Worm (Caenorhabditis elegans) whole organism, L4/young adult: ENCODE measurements around the gene cki-1.

Experiments
- W03F9.2 ChIP-seq: fragments of 150-350 bp; optimal IDR thresholded peaks from 2 replicates; lab custom pipeline; 2014; ENCODE audit warnings: missing biosample characterization, missing genetic modification characterization
- dao-5 ChIP-seq: sonication (generic microtip); optimal IDR thresholded peaks from 2 replicates; lab custom pipeline; 2016; ENCODE audit warnings: missing genotype, missing genetic modification characterization, moderate library complexity, missing compliant biosample characterization
- him-1 ChIP-seq: sonication (generic microtip); optimal IDR thresholded peaks from 2 replicates; lab custom pipeline; 2016; ENCODE audit warnings: missing genotype, missing genetic modification reagents, missing genetic modification characterization, missing compliant biosample characterization

DNA sequence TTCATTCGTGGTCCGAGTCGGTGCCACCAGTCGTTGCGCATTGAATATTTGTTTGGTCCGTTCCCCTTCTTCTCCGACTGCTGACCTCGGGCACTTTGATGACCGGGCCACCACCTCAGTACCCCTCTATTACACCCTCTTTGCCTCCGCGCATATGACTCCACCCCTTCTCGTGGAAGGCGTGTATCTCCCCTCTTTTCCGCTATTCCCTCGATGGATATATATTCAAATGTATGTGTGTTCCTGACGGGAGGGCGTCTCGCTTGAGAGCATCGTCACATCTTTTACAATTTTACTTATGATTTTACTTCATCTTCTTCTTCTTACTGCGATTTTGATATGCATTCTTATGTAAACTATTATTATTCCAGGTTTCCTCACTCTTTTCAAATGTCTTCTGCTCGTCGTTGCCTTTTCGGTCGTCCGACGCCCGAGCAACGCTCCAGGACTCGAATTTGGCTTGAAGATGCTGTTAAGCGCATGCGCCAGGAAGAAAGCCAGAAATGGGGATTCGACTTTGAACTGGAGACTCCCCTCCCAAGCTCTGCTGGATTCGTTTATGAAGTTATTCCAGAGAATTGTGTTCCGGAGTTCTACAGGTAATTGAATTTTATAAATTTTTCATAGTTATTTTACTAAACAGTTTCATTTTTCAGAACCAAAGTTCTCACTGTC, at the start of gene cki-1:
- no peak for TF ChIP-seq W03F9.2 (tag; lab: Kevin White, UChicago)
- TF ChIP-seq him-1 (tag; lab: Kevin White, UChicago), result no peak
- no peak for TF ChIP-seq dao-5 (tag; lab: Kevin White, UChicago)
